Worm (Caenorhabditis elegans) whole organism, early embryonic: Measurements from ENCODE around the gene C02C6.14.

Experiments used
- B0310.2 ChIP-seq: sonication (generic microtip); optimal IDR thresholded peaks from 2 replicates; lab custom pipeline; 2016; ENCODE audit warnings: mild to moderate bottlenecking, missing genetic modification characterization, missing compliant biosample characterization
- F13C5.2 ChIP-seq: sonication (generic microtip); optimal IDR thresholded peaks from 2 replicates; lab custom pipeline; 2017; ENCODE audit warnings: mild to moderate bottlenecking, missing genetic modification characterization, inconsistent platforms, missing compliant biosample characterization
- aly-1 ChIP-seq: sonication (generic microtip); optimal IDR thresholded peaks from 2 replicates; lab custom pipeline; 2016; ENCODE audit warnings: missing genetic modification characterization, missing compliant biosample characterization
- ama-1 ChIP-seq: fragments of 150-350 bp; optimal IDR thresholded peaks from 2 replicates; lab custom pipeline; 2014
- ceh-13 ChIP-seq: fragments of 200-800 bp; sonication (Bioruptor generic); optimal IDR thresholded peaks from 2 replicates; lab custom pipeline; 2018; ENCODE audit warnings: mild to moderate bottlenecking, missing genetic modification characterization, missing compliant biosample characterization
- ceh-36 ChIP-seq: sonication (generic microtip); optimal IDR thresholded peaks from 2 replicates; lab custom pipeline; 2016; ENCODE audit warnings: missing genetic modification characterization, inconsistent platforms, missing compliant biosample characterization
- ets-7 ChIP-seq: sonication (generic microtip); optimal IDR thresholded peaks from 2 replicates; lab custom pipeline; 2016; ENCODE audit warnings: missing genotype, missing genetic modification characterization, missing compliant biosample characterization
- flt-1 ChIP-seq: fragments of 200-800 bp; sonication (Bioruptor generic); IDR thresholded peaks from 2 replicates; pipeline ENCODE4 v1.3.6; 2022; ENCODE audit warnings: missing genetic modification characterization, missing compliant biosample characterization
- hmbx-1 ChIP-seq: sonication (generic microtip); optimal IDR thresholded peaks from 2 replicates; lab custom pipeline; 2016; ENCODE audit warnings: mild to moderate bottlenecking, missing genetic modification characterization, missing compliant biosample characterization
- hmg-4 ChIP-seq: fragments of 200-800 bp; sonication (Bioruptor generic); optimal IDR thresholded peaks from 2 replicates; lab custom pipeline; 2018; ENCODE audit warnings: mild to moderate bottlenecking, missing genetic modification characterization, missing compliant biosample characterization
- hnd-1 ChIP-seq: sonication (generic microtip); optimal IDR thresholded peaks from 2 replicates; lab custom pipeline; 2016; ENCODE audit warnings: missing genetic modification characterization, missing compliant biosample characterization
- pes-1 ChIP-seq: fragments of 200-800 bp; sonication (Bioruptor generic); IDR thresholded peaks from 2 replicates; pipeline ENCODE4 v1.3.6; 2022; ENCODE audit warnings: missing genetic modification reagents, missing genetic modification characterization, missing compliant biosample characterization
- scrt-1 ChIP-seq: fragments of 200-800 bp; sonication (Bioruptor generic); IDR thresholded peaks from 2 replicates; pipeline ENCODE4 v1.3.6; 2022; ENCODE audit warnings: missing genetic modification characterization, missing compliant biosample characterization
- sea-1 ChIP-seq: fragments of 200-800 bp; sonication (Bioruptor generic); conservative IDR thresholded peaks from 2 replicates; pipeline ENCODE4 v1.3.6; 2022; ENCODE audit warnings: missing genetic modification characterization, missing compliant biosample characterization
- tbx-11 ChIP-seq: fragments of 200-800 bp; sonication (Bioruptor generic); IDR thresholded peaks from 2 replicates; pipeline ENCODE4 v1.3.6; 2022; ENCODE audit warnings: missing genetic modification characterization, missing compliant biosample characterization
- tbx-37 ChIP-seq: fragments of 200-800 bp; sonication (Bioruptor generic); conservative IDR thresholded peaks from 2 replicates; pipeline ENCODE4 v1.3.6; 2022; ENCODE audit warnings: missing genetic modification reagents, missing genetic modification characterization, missing compliant biosample characterization
- tra-4 ChIP-seq: sonication (generic microtip); optimal IDR thresholded peaks from 2 replicates; lab custom pipeline; 2017; ENCODE audit warnings: missing genetic modification characterization, missing compliant biosample characterization

Gene C02C6.14

ce11 chrX:15566640-15567039 lies 29.2 kb downstream of the C02C6.14 start:
- no peak for TF ChIP-seq sea-1 (GFP tag; lab: Robert Waterston, UW)
- TF ChIP-seq hmg-4 (GFP tag; lab: Kevin White, UChicago), result peak; percentile 50
- no peak for TF ChIP-seq ama-1
- TF ChIP-seq hmbx-1 (tag; lab: Kevin White, UChicago), result no peak
- TF ChIP-seq F13C5.2 (tag; lab: Kevin White, UChicago), result peak; percentile 22
- TF ChIP-seq tra-4 (tag; lab: Kevin White, UChicago), result no peak
- TF ChIP-seq ets-7 (tag; lab: Kevin White, UChicago), result no peak
- 0 out of 2 replicates have a peak, but pooled peaks have one; percentile 49 for TF ChIP-seq pes-1 (GFP tag; lab: Robert Waterston, UW)

DNA sequence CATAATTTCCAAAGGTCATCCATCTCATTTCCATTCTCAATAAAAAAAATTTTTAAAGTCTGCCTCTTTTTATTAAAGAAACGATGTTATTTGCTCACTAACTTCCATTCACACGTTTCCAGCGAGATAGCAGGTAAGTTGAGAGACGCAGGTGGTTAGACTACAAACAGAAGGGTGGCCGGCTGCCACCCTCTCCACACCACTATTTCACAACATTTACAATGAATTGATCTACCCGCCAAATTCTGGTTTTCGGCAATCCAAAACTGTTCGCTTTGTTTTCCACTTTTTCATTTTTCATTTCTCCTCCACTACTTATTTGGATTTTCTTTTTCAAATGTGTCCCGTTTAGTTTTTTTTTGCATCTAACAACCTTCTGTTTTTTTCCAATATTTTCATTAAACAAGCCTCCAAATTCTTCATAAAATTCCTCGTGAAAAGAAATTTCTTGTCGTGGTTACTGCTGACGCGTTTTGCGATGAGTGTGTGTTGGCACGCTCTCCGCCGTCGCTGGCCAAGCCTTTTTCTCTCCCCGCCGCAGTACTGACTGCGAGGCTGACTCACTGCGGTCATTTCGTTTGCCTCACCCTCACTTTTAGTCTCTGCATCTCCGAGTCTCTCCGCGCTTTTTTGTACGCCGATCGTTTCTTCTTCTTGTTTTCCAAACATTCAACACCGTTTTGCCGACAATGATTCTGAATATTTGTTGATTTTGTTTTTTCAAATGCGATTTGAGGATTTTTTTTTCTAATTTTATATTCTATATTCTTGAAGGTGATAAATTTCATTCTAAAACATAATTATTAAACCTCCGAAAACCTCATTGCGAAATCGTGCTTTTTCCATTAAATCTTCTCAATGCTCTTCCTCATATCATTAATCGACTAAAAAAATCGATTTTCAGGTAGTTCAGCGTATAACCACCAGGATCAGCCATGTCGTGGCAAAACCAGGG lies 30.8 kb downstream of the C02C6.14 start, which contains the start of gene dyn-1:
Gene dyn-1 (plus strand): TSS at position 905 of the 955 bp plus-strand sequence.
- no peak for TF ChIP-seq hnd-1
- TF ChIP-seq aly-1 (tag; lab: Kevin White, UChicago), result peak; percentile 3
- peak; percentile 8 for TF ChIP-seq B0310.2 (tag; lab: Kevin White, UChicago)
- TF ChIP-seq hmg-4 (GFP tag; lab: Kevin White, UChicago), result peak; percentile 50

ce11 chrX:15569633-15570032 lies 32.2 kb downstream of the C02C6.14 start:
- no peak for TF ChIP-seq aly-1 (tag; lab: Kevin White, UChicago)
- TF ChIP-seq hnd-1, result no peak
- TF ChIP-seq F13C5.2 (tag; lab: Kevin White, UChicago), result no peak
- no peak for TF ChIP-seq ets-7 (tag; lab: Kevin White, UChicago)
- no peak for TF ChIP-seq hmbx-1 (tag; lab: Kevin White, UChicago)
- TF ChIP-seq scrt-1 (GFP tag; lab: Robert Waterston, UW), result no peak
- TF ChIP-seq tbx-11, result no peak
- no peak for TF ChIP-seq tra-4 (tag; lab: Kevin White, UChicago)
- TF ChIP-seq B0310.2 (tag; lab: Kevin White, UChicago), result no peak
- TF ChIP-seq pes-1 (GFP tag; lab: Robert Waterston, UW), result no peak

ce11 chrX:15572021-15572420 lies 34.6 kb downstream of the C02C6.14 start:
- peak; percentile 5 for TF ChIP-seq aly-1 (tag; lab: Kevin White, UChicago)
- TF ChIP-seq B0310.2 (tag; lab: Kevin White, UChicago), result no peak
- TF ChIP-seq tbx-11, result no peak
- TF ChIP-seq flt-1, result no peak
- no peak for TF ChIP-seq tra-4 (tag; lab: Kevin White, UChicago)
- no peak for TF ChIP-seq pes-1 (GFP tag; lab: Robert Waterston, UW)
- no peak for TF ChIP-seq ama-1

- TF ChIP-seq tbx-11 (no peak), pes-1 (GFP tag; lab: Robert Waterston, UW) (no peak), hmg-4 (GFP tag; lab: Kevin White, UChicago) (no peak), tbx-37 (GFP tag; lab: Robert Waterston, UW) (no peak), F13C5.2 (tag; lab: Kevin White, UChicago) (no peak)
Measured at ce11 chrX:15575460-15575859, 38.0 kb downstream of the C02C6.14 start.

DNA sequence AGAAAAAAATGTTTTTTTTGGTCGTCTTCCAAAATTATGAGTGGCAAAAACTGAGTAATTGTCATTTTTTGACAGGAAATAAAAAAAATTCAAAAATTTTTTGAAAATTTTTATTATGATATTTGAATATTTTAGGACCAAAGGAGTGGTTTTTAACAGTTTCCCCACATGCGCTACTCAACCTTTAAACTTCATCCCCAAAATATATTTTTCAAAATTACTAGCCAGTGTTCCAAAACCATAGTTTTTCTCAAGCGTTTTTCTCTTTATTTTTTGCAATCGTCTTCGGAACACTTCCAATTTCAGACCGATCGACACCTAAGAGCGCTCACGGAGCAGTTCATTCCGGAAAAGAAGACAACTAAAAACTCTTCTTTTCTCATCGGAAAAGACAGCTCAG lies 39.5 kb downstream of the C02C6.14 start, which contains the start of gene K09A9.6:
Gene K09A9.6 (plus strand): TSS at position 301 of the 400 bp plus-strand sequence.
- TF ChIP-seq hnd-1 (no peak), ama-1 (no peak), tbx-37 (GFP tag; lab: Robert Waterston, UW) (no peak), sea-1 (GFP tag; lab: Robert Waterston, UW) (no peak), flt-1 (no peak), ceh-36 (tag; lab: Kevin White, UChicago) (no peak), tbx-11 (no peak), hmg-4 (GFP tag; lab: Kevin White, UChicago) (no peak), ceh-13 (GFP tag; lab: Kevin White, UChicago) (no peak), tra-4 (tag; lab: Kevin White, UChicago) (no peak), F13C5.2 (tag; lab: Kevin White, UChicago) (no peak), pes-1 (GFP tag; lab: Robert Waterston, UW) (no peak), hmbx-1 (tag; lab: Kevin White, UChicago) (no peak), scrt-1 (GFP tag; lab: Robert Waterston, UW) (no peak)

ce11 chrX:15585144-15585543 lies 47.7 kb downstream of the C02C6.14 start:
- no peak for TF ChIP-seq ceh-13 (GFP tag; lab: Kevin White, UChicago)
- no peak for TF ChIP-seq tra-4 (tag; lab: Kevin White, UChicago)
- TF ChIP-seq hmg-4 (GFP tag; lab: Kevin White, UChicago), result no peak
- TF ChIP-seq pes-1 (GFP tag; lab: Robert Waterston, UW), result no peak
- no peak for TF ChIP-seq flt-1
- no peak for TF ChIP-seq tbx-37 (GFP tag; lab: Robert Waterston, UW)
- no peak for TF ChIP-seq ceh-36 (tag; lab: Kevin White, UChicago)
- no peak for TF ChIP-seq F13C5.2 (tag; lab: Kevin White, UChicago)
- TF ChIP-seq hnd-1, result no peak
- TF ChIP-seq hmbx-1 (tag; lab: Kevin White, UChicago), result no peak
- TF ChIP-seq tbx-11, result no peak
- TF ChIP-seq aly-1 (tag; lab: Kevin White, UChicago), result no peak
- no peak for TF ChIP-seq ama-1
- TF ChIP-seq ets-7 (tag; lab: Kevin White, UChicago), result no peak
